Fruit fly (Drosophila melanogaster) ovary, adult (tissue): ENCODE data around the gene Dsp1.

Experiments used
- CG17801 ChIP-seq: fragments of 200-800 bp; optimal IDR thresholded peaks from 2 replicates; lab custom pipeline; 2019; ENCODE audit warnings: missing biosample characterization, mild to moderate bottlenecking, missing genetic modification characterization, moderate library complexity; ENCODE audit not compliant: partially characterized antibody

Dsp1 gene

DNA sequence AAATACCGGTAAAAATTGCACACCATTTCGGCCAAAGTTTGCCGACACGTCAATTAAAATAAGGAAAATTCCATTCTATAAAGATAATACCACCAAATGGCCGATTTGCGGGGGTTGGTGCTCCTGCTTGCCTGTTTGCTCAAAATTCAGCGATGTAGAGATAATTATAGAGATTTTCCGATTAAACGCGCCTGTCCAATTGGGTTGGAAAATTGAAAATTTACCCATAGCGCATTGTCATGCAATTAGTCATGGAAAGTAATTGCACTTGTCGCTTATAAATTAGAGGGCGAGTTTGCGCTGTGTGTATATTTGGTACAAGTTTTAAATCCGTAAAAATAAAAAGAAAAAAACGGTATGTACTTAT lies 13.9 kb upstream of the Dsp1 start:
- TF ChIP-seq CG17801 (GFP tag; lab: Kevin White, UChicago), result no peak

DNA sequence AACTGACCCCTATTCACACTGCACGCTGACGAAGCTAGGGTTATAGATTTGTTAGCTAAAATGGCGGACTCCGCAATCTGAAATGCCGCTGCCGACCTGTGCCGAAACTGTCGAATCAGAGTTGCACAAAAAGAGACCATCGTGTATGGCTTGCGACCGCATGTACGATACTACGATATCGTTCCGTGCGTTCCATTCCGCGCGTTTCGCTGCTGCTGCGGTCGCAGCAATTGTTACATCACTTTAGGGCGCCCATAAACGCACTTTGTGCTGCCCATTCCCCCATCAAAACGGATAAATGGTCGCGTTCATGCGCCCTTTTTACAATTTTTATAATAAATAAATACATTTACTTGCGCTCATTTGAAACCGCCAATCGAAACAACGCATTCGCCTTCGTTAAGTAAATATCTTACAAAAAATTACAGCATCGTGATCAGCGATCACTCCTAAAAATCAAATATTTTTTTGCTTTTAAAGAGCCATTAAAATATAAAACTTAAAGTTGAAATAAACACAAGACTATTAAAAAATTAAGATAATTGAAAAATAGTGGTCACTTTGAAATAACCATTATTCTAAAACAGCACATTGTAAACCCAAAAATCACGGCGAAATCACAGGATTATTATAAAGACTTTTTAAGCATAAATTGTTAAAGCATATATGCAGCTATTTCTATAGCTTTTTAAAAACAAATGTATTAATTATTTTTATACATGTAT lies 13.1 kb upstream of the Dsp1 start, which contains the start of gene Cyp1:
Gene Cyp1, minus strand, starts transcription at position 174 of the 725 bp plus-strand sequence.
- peak; percentile 31 for TF ChIP-seq CG17801 (GFP tag; lab: Kevin White, UChicago)

DNA sequence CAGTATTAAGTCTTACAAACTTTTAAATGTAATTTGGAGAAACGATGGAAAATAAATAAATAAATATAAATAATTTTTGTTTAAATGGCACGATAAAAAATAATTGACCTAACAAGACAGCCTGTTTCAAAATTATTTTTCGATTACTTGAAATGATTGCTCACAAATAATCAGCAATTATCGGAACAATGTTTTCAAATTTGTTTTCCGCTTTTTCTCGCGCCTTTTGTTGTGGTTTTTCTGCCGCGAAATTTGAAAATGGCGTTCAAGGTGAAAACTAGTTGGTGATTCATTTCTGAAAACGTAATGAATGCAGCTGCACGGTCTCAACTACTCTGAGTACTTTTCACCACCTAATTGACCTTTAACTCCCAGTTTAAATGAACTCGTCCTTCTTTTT lies 12.4 kb upstream of the Dsp1 start:
- no peak for TF ChIP-seq CG17801 (GFP tag; lab: Kevin White, UChicago)

DNA sequence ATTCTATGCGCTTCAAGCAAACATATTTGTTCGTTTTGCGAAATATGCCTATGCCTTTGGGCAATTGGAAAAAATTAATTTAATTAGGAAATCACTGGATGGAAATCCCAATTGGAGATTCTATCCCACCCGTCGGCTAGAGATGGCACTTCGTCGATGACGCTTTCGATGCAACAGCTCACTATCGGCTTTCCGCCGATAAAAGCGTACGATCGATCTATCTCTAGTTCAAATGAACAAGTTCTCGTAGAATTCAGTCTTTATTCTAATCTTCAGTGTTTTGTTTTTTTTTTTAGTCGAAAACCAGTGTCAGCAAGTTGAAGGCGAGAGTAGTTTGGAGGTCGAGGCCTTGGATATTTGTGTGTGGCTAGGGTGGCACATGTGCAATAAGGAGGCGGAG lies 10.3 kb upstream of the Dsp1 start, which contains the start of the genes CG9917 and CG32579:
Gene CG9917, minus strand, starts transcription at position 169 of the 400 bp plus-strand sequence.
Gene CG32579, plus strand, starts transcription at position 224 of the 400 bp plus-strand sequence.
- TF ChIP-seq CG17801 (GFP tag; lab: Kevin White, UChicago), result peak; percentile 27

DNA sequence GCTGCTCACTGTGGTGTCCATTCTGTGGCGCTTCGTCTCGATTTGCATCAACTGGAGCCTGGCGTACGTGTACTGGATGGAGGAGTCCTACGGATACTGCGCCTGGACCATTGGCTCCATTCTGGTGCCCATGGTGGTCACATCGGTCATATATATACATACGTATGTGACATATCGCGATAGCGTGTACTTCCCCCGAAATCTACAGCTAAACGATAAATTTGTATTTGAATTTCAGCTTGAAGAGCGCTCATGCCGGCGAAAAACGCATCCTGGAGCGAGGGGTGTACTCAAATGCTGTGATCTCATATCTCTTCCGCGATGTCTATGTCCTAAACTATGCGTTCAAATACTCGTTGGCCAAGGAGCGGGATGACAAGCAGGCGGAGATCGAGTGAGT lies 9.9 kb upstream of the Dsp1 start:
- TF ChIP-seq CG17801 (GFP tag; lab: Kevin White, UChicago), result no peak

DNA sequence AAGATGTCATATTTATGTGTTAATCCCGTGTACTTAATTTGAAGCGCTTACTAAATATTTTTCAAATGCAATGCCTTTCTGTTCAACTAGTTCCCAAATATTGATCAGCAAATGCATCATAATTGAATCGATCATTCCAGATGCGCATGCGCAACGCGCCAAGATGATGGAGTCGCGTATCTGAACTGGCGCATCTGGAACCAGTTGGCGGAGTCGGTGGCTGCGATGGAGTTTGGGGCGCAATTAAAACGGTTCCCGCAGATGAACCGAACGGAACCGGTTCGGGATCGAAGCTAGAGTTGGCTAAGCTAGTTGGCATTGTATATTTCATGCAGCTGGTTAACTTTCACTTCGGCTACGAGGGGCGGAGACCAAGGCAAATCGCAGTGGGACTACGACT lies 7.9 kb upstream of the Dsp1 start, which contains the start of gene CalpC:
Gene CalpC, plus strand, starts transcription at position 292 of the 400 bp plus-strand sequence.
- no peak for TF ChIP-seq CG17801 (GFP tag; lab: Kevin White, UChicago)

DNA sequence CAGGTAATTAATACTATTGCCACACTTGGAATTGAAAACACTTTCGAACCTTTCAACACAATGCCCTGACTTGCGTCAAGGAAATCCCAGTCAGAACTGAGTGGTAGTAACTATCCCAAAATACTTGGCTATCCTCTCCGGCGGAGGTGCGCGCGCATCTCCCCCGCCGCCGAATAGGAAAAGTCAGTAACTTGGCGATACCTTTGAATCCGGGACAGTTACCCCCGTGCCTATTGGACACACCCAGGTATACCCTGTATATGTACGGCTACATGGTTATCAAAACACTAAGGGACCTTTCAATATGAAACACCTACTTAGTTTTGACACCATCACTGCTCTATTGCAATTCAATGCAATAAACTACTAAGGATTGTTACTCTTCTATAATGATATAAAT lies 2.8 kb upstream of the Dsp1 start, which contains the start of gene CG9919:
Gene CG9919, minus strand, starts transcription at position 101 of the 400 bp plus-strand sequence.
- no peak for TF ChIP-seq CG17801 (GFP tag; lab: Kevin White, UChicago)

DNA sequence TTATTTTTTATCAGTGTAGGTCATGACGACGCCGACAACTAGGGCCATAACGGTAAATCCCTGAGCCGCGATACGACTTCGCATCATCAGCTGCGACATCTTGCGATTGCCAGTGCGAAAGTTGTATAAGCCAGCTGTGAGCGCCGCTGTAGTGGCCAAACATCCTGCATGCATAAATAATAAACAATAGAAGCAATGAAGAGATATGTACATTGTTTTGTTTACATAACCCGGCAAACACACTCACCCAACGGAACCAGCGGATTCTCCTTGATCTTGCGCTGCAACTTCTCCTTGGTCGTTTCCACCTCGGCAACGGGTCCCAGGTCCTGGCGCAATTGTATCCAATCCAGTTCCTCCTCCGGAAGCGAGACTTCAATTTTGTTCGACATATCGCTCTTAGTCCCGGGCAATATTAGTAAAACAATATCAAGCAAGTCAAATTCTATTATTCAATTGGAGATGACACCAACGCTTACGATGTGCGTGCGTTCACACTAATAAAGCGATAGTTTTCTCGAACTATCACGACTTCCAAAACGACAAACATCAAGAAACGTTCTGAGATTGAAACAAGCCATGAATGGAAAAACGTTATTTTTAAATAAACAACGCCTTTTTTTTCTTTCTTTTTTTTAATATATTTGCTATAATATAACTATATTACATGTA lies 1.7 kb upstream of the Dsp1 start:
- no peak for TF ChIP-seq CG17801 (GFP tag; lab: Kevin White, UChicago)

DNA sequence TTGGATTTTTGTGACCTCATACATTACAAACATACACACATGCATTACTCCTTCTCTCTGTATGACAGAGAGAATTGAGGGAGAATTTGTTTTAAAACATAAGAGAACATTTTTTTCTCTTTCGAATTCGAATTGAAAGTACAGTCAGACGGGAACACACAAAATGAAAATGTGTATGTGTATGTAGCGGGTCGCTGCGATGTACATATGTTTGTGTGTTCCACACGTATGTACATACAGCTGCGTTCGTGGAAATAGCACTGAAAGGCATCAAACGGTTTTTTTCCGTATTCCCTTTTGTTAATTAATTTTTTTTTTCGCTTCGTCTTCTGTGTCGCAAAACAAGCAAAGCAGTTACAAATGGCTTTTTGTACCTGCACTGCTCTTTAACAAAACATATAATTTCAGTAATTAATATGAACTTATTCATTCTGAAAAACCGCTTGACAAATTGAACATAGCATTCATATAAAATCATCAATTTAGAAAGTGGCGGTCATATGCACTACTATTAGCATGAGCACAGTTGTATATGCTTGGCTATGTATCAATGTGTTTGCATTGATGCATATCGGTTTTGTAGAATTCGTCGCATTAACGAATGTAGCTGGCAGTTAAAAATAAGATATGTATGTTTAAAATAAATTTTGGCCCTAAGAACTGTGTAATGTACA lies 660 bp upstream of the Dsp1 start:
- TF ChIP-seq CG17801 (GFP tag; lab: Kevin White, UChicago), result peak; percentile 93

DNA sequence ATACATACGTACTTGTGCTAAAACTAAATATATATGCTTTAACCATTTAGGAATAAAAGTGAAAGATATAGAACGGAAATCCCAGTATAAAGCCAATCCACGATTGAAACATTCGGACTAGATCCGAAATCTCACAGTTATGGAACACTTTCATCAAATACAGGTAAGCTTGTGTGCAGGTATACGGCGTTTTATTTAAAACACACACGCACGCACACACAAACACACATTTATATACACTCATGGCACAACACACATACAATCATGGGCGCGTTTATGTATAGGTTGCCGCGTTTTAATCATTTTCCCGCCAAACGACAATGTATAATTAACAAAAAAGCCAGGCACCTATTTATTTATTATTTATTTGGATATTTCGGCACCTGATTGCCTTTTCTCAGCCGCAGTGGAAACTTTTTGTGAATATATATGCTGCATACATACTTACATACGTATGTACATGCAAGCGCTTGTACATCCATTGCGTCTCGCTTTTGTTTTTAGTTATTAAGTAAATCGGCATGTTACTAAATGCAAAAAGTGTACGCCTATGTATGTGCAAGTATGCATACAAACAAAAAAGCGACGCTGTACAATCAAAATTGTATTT lies 944 bp downstream of the Dsp1 start:
- TF ChIP-seq CG17801 (GFP tag; lab: Kevin White, UChicago), result no peak

DNA sequence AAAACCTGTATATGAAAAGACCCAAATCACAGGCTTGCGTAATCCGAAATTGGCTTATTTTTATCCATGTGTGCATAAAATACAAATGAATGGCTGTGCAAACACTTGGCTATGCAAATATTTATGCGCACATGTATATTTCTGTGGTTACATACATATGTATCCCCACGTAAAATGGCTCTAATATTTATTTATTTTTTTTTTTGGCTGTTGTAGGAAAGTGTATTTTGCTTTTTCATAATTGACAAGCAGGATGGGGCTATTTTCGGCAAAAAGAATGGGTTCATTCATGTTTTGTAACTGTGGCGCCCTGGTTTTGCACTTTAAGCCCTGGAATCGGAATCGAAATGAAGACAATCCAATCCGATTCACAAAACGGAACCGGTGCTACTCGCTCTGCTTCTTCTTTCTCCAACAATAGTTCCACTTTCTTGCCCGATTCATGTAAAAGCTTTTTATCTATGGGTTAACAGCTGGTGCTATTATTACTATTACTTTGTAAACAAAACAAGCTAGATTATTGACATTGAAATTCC lies 1.8 kb downstream of the Dsp1 start:
- TF ChIP-seq CG17801 (GFP tag; lab: Kevin White, UChicago), result peak; percentile 66

DNA sequence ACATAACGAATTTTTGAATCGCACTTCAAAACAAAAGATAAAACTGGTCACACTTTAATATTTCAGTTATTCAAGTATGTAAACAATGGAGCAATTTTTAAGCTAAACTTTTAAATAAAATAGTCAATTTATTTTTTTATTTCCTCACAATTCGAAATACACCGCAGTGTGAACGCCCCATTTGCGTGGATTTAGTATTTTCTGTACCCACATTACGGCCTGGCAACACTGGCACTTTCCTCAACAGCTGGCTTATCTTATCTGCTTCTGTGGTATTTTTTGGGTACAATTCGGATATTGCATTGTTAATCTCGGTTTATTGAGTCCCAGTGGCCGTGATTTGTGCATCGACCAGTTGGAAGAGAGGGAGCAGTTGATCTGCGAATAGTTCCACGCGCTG lies 16.6 kb downstream of the Dsp1 start, which contains the start of gene sl:
Gene sl, plus strand, starts transcription at position 254 of the 400 bp plus-strand sequence.
- TF ChIP-seq CG17801 (GFP tag; lab: Kevin White, UChicago), result no peak

DNA sequence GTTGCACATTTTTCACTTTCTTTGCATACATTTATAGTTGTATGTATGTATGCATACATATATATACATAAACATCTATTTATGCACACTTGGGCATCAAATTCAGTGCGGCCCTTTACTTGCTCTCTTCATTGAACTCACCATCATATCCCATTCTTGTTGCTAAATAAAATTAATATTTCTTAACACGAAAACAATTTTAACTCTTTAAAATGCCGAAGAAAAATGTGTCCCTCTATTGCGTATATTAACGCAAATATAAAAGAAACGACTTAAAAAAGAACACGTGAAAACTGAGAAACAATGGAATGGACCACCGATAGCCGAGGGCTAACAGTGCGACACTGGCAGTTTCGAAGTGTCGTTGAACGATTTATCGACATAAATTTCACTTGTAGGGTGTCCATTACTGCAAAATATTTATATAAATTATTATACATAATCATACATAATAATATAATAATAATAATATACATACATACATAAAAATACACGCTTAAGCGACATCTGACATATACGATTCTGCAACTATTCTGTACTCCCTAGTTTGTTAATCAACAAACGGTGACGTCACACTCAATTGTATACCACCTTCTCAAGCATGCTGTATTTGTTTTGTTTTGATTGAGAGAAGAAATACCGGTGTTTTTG lies 25.4 kb downstream of the Dsp1 start, which contains the start of the genes U2af50 and PIG-Q:
Gene U2af50, minus strand, starts transcription at position 370 of the 651 bp plus-strand sequence.
Gene PIG-Q, plus strand, starts transcription at position 474 of the 651 bp plus-strand sequence.
- TF ChIP-seq CG17801 (GFP tag; lab: Kevin White, UChicago), result peak; percentile 94

DNA sequence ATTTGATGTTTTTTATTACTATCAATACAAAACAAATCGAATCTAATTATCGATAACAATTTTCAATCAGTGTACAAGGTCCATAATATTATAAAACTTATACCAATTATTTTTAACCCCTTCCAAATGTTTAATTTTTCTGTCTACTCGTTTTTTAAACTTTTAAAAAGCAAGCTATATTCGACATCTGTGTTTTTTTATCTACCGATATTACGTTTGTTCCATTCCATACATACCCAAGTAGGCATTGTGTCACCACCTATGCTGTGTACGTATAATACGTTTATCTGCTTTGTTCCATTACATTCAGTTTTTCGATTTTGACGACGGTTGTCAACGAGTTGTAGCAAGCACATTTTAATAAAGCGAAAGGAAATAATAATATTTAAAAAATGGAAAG lies 27.9 kb downstream of the Dsp1 start, which contains the start of gene nonA:
Gene nonA, plus strand, starts transcription at position 264 of the 400 bp plus-strand sequence.
- no peak for TF ChIP-seq CG17801 (GFP tag; lab: Kevin White, UChicago)
